Worm (Caenorhabditis elegans): ENCODE measurements around the gene F56C3.1.

F56C3.1 gene

ce11 chrX:1386893-1387367 lies at the start of gene F56C3.1:
TSS of gene F56C3.1 (plus strand) at chrX:1387317.
- TF ChIP-seq tab-1 (GFP tag; IDR thresholded peaks at IDR 0.05) (no peak), med-1 (GFP tag; optimal IDR thresholded peaks at IDR 0.05; ENCODE audit: insufficient read depth) (no peak), ztf-23 (GFP tag; IDR thresholded peaks at IDR 0.05) (no peak), flt-1 (GFP tag; IDR thresholded peaks at IDR 0.05) (no peak), T22C8.4 (GFP tag; IDR thresholded peaks at IDR 0.05) (no peak)

- TF ChIP-seq klf-2 (GFP tag; conservative IDR thresholded peaks at IDR 0.05) (no peak), cog-1 (tag; optimal IDR thresholded peaks at IDR 0.05) (no peak), tab-1 (GFP tag; IDR thresholded peaks at IDR 0.05) (no peak), ztf-23 (GFP tag; IDR thresholded peaks at IDR 0.05) (no peak), ztf-29 (GFP tag; IDR thresholded peaks at IDR 0.05) (no peak), ref-1 (GFP tag; conservative IDR thresholded peaks at IDR 0.05) (no peak)
These were observed 49.3 kb upstream of the F56C3.1 start for ce11 chrX:1337834-1338233.

- TF ChIP-seq ztf-23 (GFP tag; IDR thresholded peaks at IDR 0.05) = no peak
- TF ChIP-seq T22C8.4 (GFP tag; IDR thresholded peaks at IDR 0.05) = 0 out of 2 replicates have a peak, but pooled peaks have one; percentile 57
- no peak for TF ChIP-seq tab-1 (GFP tag; IDR thresholded peaks at IDR 0.05)
- TF ChIP-seq ref-1 (GFP tag; conservative IDR thresholded peaks at IDR 0.05) = no peak
- TF ChIP-seq med-1 (GFP tag; optimal IDR thresholded peaks at IDR 0.05; ENCODE audit: insufficient read depth) = no peak
- TF ChIP-seq ztf-29 (GFP tag; IDR thresholded peaks at IDR 0.05) = no peak
- no peak for TF ChIP-seq klf-2 (GFP tag; conservative IDR thresholded peaks at IDR 0.05)
These were observed 48.0 kb upstream of the F56C3.1 start for ce11 chrX:1338906-1339673.

- TF ChIP-seq ztf-29 (GFP tag; IDR thresholded peaks at IDR 0.05) (no peak), flt-1 (GFP tag; IDR thresholded peaks at IDR 0.05) (no peak)
These were observed 42.8 kb upstream of the F56C3.1 start, which contains the start of gene ins-39 for ce11 chrX:1344321-1344720. TSS of gene ins-39 (minus strand) at chrX:1344421.

- no peak; the same call in 1 of the 2 replicates for TF ChIP-seq tab-1 (GFP tag; IDR thresholded peaks at IDR 0.05)
- TF ChIP-seq cog-1 (tag; optimal IDR thresholded peaks at IDR 0.05) = peak; percentile 86
- 0 out of 2 replicates have a peak, but pooled peaks have one; percentile 66 for TF ChIP-seq ztf-23 (GFP tag; IDR thresholded peaks at IDR 0.05)
- 0 out of 2 replicates have a peak, but pooled peaks have one; percentile 21 for TF ChIP-seq klf-2 (GFP tag; conservative IDR thresholded peaks at IDR 0.05)
- TF ChIP-seq T22C8.4 (GFP tag; IDR thresholded peaks at IDR 0.05) = peak; percentile 84
- peak; percentile 63 for TF ChIP-seq flt-1 (GFP tag; IDR thresholded peaks at IDR 0.05)
- no peak for TF ChIP-seq ref-1 (GFP tag; conservative IDR thresholded peaks at IDR 0.05)
- TF ChIP-seq ztf-29 (GFP tag; IDR thresholded peaks at IDR 0.05) = no peak
- TF ChIP-seq med-1 (GFP tag; optimal IDR thresholded peaks at IDR 0.05; ENCODE audit: insufficient read depth) = peak; percentile 26
These were observed 42.3 kb upstream of the F56C3.1 start for ce11 chrX:1344818-1345217.

ce11 chrX:1358295-1358694 lies 28.8 kb upstream of the F56C3.1 start, which contains the start of gene F56C3.3:
TSS of gene F56C3.3 (minus strand) at chrX:1358395.
- TF ChIP-seq cog-1 (tag; optimal IDR thresholded peaks at IDR 0.05) (no peak), ztf-29 (GFP tag; IDR thresholded peaks at IDR 0.05) (no peak), tab-1 (GFP tag; IDR thresholded peaks at IDR 0.05) (no peak), ztf-23 (GFP tag; IDR thresholded peaks at IDR 0.05) (no peak), ref-1 (GFP tag; conservative IDR thresholded peaks at IDR 0.05) (no peak), T22C8.4 (GFP tag; IDR thresholded peaks at IDR 0.05) (no peak)

- TF ChIP-seq T22C8.4 (GFP tag; IDR thresholded peaks at IDR 0.05) = no peak
- no peak for TF ChIP-seq ztf-29 (GFP tag; IDR thresholded peaks at IDR 0.05)
- TF ChIP-seq cog-1 (tag; optimal IDR thresholded peaks at IDR 0.05) = no peak
- TF ChIP-seq ztf-23 (GFP tag; IDR thresholded peaks at IDR 0.05) = no peak
- TF ChIP-seq med-1 (GFP tag; optimal IDR thresholded peaks at IDR 0.05; ENCODE audit: insufficient read depth) = no peak
- TF ChIP-seq ref-1 (GFP tag; conservative IDR thresholded peaks at IDR 0.05) = no peak
- TF ChIP-seq flt-1 (GFP tag; IDR thresholded peaks at IDR 0.05) = no peak
- TF ChIP-seq tab-1 (GFP tag; IDR thresholded peaks at IDR 0.05) = no peak
- no peak for TF ChIP-seq klf-2 (GFP tag; conservative IDR thresholded peaks at IDR 0.05)
These were observed 26.5 kb upstream of the F56C3.1 start, which contains the start of gene F56C3.4 for ce11 chrX:1360631-1361030. TSS of gene F56C3.4 (minus strand) at chrX:1360731.

- TF ChIP-seq ztf-23 (GFP tag; IDR thresholded peaks at IDR 0.05) (no peak), ref-1 (GFP tag; conservative IDR thresholded peaks at IDR 0.05) (no peak), cog-1 (tag; optimal IDR thresholded peaks at IDR 0.05) (no peak), flt-1 (GFP tag; IDR thresholded peaks at IDR 0.05) (no peak), tab-1 (GFP tag; IDR thresholded peaks at IDR 0.05) (no peak), ztf-29 (GFP tag; IDR thresholded peaks at IDR 0.05) (no peak), med-1 (GFP tag; optimal IDR thresholded peaks at IDR 0.05; ENCODE audit: insufficient read depth) (no peak), klf-2 (GFP tag; conservative IDR thresholded peaks at IDR 0.05) (no peak), T22C8.4 (GFP tag; IDR thresholded peaks at IDR 0.05) (no peak)
These were observed 19.7 kb upstream of the F56C3.1 start, which contains the start of gene dgn-2 for ce11 chrX:1367416-1367815. TSS of gene dgn-2 (minus strand) at chrX:1367516.

ce11 chrX:1370736-1371281 lies 16.3 kb upstream of the F56C3.1 start, which contains the start of gene F56C3.7:
TSS of gene F56C3.7 (minus strand) at chrX:1370786.
- TF ChIP-seq cog-1 (tag; optimal IDR thresholded peaks at IDR 0.05) = no peak
- no peak for TF ChIP-seq tab-1 (GFP tag; IDR thresholded peaks at IDR 0.05)
- TF ChIP-seq ref-1 (GFP tag; conservative IDR thresholded peaks at IDR 0.05) = no peak
- TF ChIP-seq klf-2 (GFP tag; conservative IDR thresholded peaks at IDR 0.05) = no peak
- TF ChIP-seq T22C8.4 (GFP tag; IDR thresholded peaks at IDR 0.05) = no peak
- no peak for TF ChIP-seq flt-1 (GFP tag; IDR thresholded peaks at IDR 0.05)
- TF ChIP-seq med-1 (GFP tag; optimal IDR thresholded peaks at IDR 0.05; ENCODE audit: insufficient read depth) = no peak
- no peak for TF ChIP-seq ztf-29 (GFP tag; IDR thresholded peaks at IDR 0.05)
